Fruit fly (Drosophila melanogaster) whole organism, embryonic: ENCODE data around the gene Ccdc58.

Experiments
- CG10267 ChIP-seq: fragments of 200-800 bp; sonication (Bioruptor generic); optimal IDR thresholded peaks from 2 replicates; lab custom pipeline; 2018; ENCODE audit warnings: missing biosample characterization, mild to moderate bottlenecking, missing genetic modification characterization, moderate library complexity
- CG11247 ChIP-seq: fragments of 200-800 bp; sonication (Bioruptor generic); IDR thresholded peaks from 2 replicates; pipeline ENCODE4 v1.3.6; 2022; ENCODE audit warnings: missing biosample characterization, missing genetic modification characterization
- CG14860 ChIP-seq: fragments of 200-800 bp; sonication (Bioruptor generic); IDR thresholded peaks from 3 replicates; pipeline ENCODE4 v1.3.6; 2022; ENCODE audit warnings: missing biosample characterization, missing genetic modification characterization; ENCODE audit not compliant: partially characterized antibody
- CG15601 ChIP-seq: fragments of 200-800 bp; sonication (Bioruptor generic); optimal IDR thresholded peaks from 3 replicates; lab custom pipeline; 2019; ENCODE audit warnings: missing biosample characterization, mild to moderate bottlenecking, missing genetic modification characterization, moderate library complexity
- CG18599 ChIP-seq: fragments of 200-800 bp; sonication (Bioruptor generic); optimal IDR thresholded peaks from 3 replicates; lab custom pipeline; 2017; ENCODE audit warnings: missing biosample characterization, missing genetic modification characterization, mild to moderate bottlenecking, moderate library complexity, missing genetic modification reagents
- CG30431 ChIP-seq: fragments of 200-800 bp; sonication (Bioruptor generic); optimal IDR thresholded peaks from 2 replicates; lab custom pipeline; 2017; ENCODE audit warnings: missing biosample characterization, missing genetic modification characterization
- CG31388 ChIP-seq: fragments of 200-800 bp; sonication (Bioruptor generic); optimal IDR thresholded peaks from 2 replicates; lab custom pipeline; 2016; ENCODE audit warnings: missing biosample characterization, missing genetic modification characterization
- CG3838 ChIP-seq: fragments of 200-800 bp; sonication (Bioruptor generic); optimal IDR thresholded peaks from 3 replicates; lab custom pipeline; 2016; ENCODE audit warnings: missing biosample characterization, missing genetic modification characterization
- CG4360 ChIP-seq: fragments of 200-800 bp; sonication (Bioruptor generic); IDR thresholded peaks from 2 replicates; pipeline ENCODE4 v1.3.6; 2022; ENCODE audit warnings: missing biosample characterization, missing genetic modification characterization
- CG4730 ChIP-seq: fragments of 200-800 bp; sonication (Bioruptor generic); IDR thresholded peaks from 2 replicates; pipeline ENCODE4 v1.3.6; 2022; ENCODE audit warnings: missing biosample characterization, missing genetic modification characterization
- CG4854 ChIP-seq: fragments of 200-800 bp; sonication (Bioruptor generic); optimal IDR thresholded peaks from 2 replicates; lab custom pipeline; 2016; ENCODE audit warnings: missing biosample characterization, missing genetic modification characterization, inconsistent platforms
- CG6791 ChIP-seq: fragments of 200-800 bp; sonication (Bioruptor generic); IDR thresholded peaks from 3 replicates; pipeline ENCODE4 v1.3.6; 2022; ENCODE audit warnings: missing biosample characterization, missing genetic modification characterization; ENCODE audit not compliant: partially characterized antibody
- CG8290 ChIP-seq, 3 experiments: fragments of 200-800 bp; sonication (Bioruptor generic); optimal IDR thresholded peaks; 2 replicates each; lab custom pipeline; 2016 to 2019; ENCODE audit warnings: missing biosample characterization in 3 of 3, missing genetic modification characterization in 3 of 3, mild to moderate bottlenecking in 2 of 3, moderate library complexity in 1 of 3
- CG9876 ChIP-seq: fragments of 200-800 bp; sonication (Bioruptor generic); optimal IDR thresholded peaks from 2 replicates; lab custom pipeline; 2016; ENCODE audit warnings: missing biosample characterization, missing genetic modification characterization
- CHES-1-like ChIP-seq: fragments of 200-800 bp; sonication (Bioruptor generic); optimal IDR thresholded peaks from 2 replicates; lab custom pipeline; 2016; ENCODE audit warnings: missing biosample characterization, missing genetic modification characterization
- CTCF ChIP-seq: fragments of 200-800 bp; sonication (Bioruptor generic); optimal IDR thresholded peaks from 2 replicates; lab custom pipeline; 2017; ENCODE audit warnings: missing biosample characterization, mild to moderate bottlenecking, missing genetic modification characterization, moderate library complexity
- Dek ChIP-seq: fragments of 200-800 bp; sonication (Bioruptor generic); optimal IDR thresholded peaks from 3 replicates; lab custom pipeline; 2019; ENCODE audit warnings: missing biosample characterization, mild to moderate bottlenecking, missing genetic modification characterization, moderate library complexity
- Ets97D ChIP-seq: fragments of 200-800 bp; sonication (Bioruptor generic); optimal IDR thresholded peaks from 3 replicates; lab custom pipeline; 2016; ENCODE audit warnings: missing biosample characterization, missing genetic modification characterization
- HLH3B ChIP-seq: fragments of 200-800 bp; sonication (Bioruptor generic); IDR thresholded peaks from 2 replicates; pipeline ENCODE4 v1.3.6; 2022; ENCODE audit warnings: missing biosample characterization, missing genetic modification characterization
- HLH4C ChIP-seq: fragments of 200-800 bp; sonication (Bioruptor generic); IDR thresholded peaks from 3 replicates; pipeline ENCODE4 v1.3.6; 2022; ENCODE audit warnings: missing biosample characterization, missing genetic modification characterization; ENCODE audit not compliant: partially characterized antibody
- HmgZ ChIP-seq: fragments of 200-800 bp; sonication (Bioruptor generic); optimal IDR thresholded peaks from 2 replicates; lab custom pipeline; 2018; ENCODE audit warnings: missing biosample characterization, mild to moderate bottlenecking, missing genetic modification characterization
- Lhr ChIP-seq: fragments of 200-800 bp; sonication (Bioruptor generic); optimal IDR thresholded peaks from 3 replicates; lab custom pipeline; 2017; ENCODE audit warnings: mild to moderate bottlenecking, missing biosample characterization, missing genetic modification reagents, missing genetic modification characterization
- Myb ChIP-seq: fragments of 200-800 bp; sonication (Bioruptor generic); optimal IDR thresholded peaks from 2 replicates; lab custom pipeline; 2016; ENCODE audit warnings: missing biosample characterization, missing genetic modification characterization
- Nf-YC ChIP-seq: fragments of 200-800 bp; optimal IDR thresholded peaks from 3 replicates; lab custom pipeline; 2019; ENCODE audit warnings: missing biosample characterization, mild to moderate bottlenecking, missing genetic modification characterization, moderate library complexity
- NfI ChIP-seq: fragments of 200-800 bp; sonication (Bioruptor generic); optimal IDR thresholded peaks from 3 replicates; lab custom pipeline; 2018; ENCODE audit warnings: missing biosample characterization, mild to moderate bottlenecking, missing genetic modification characterization, moderate library complexity
- Usf ChIP-seq: fragments of 200-800 bp; sonication (Bioruptor generic); optimal IDR thresholded peaks from 2 replicates; lab custom pipeline; 2017; ENCODE audit warnings: missing genotype, missing biosample characterization, missing genetic modification characterization
- Xbp1 ChIP-seq: fragments of 200-800 bp; sonication (Bioruptor generic); optimal IDR thresholded peaks from 3 replicates; lab custom pipeline; 2016; ENCODE audit warnings: missing biosample characterization, mild to moderate bottlenecking, missing genetic modification characterization
- YL-1 ChIP-seq: fragments of 200-800 bp; sonication (Bioruptor generic); optimal IDR thresholded peaks from 3 replicates; lab custom pipeline; 2017; ENCODE audit warnings: missing biosample characterization, mild to moderate bottlenecking, missing genetic modification characterization
- cad ChIP-seq: fragments of >200 bp; optimal IDR thresholded peaks from 2 replicates; lab custom pipeline; 2017; ENCODE audit warnings: missing biosample characterization, missing genetic modification characterization
- caup ChIP-seq: fragments of 200-800 bp; sonication (Bioruptor generic); optimal IDR thresholded peaks from 3 replicates; lab custom pipeline; 2017; ENCODE audit warnings: missing biosample characterization, mild to moderate bottlenecking, missing genetic modification characterization, moderate library complexity; ENCODE audit not compliant: severe bottlenecking
- chm ChIP-seq: fragments of 200-800 bp; sonication (Bioruptor generic); IDR thresholded peaks from 2 replicates; pipeline ENCODE4 v1.3.6; 2022; ENCODE audit warnings: missing biosample characterization, missing genetic modification characterization
- crol ChIP-seq: fragments of 200-800 bp; sonication (Bioruptor generic); IDR thresholded peaks from 2 replicates; pipeline ENCODE4 v1.3.6; 2022; ENCODE audit warnings: missing biosample characterization, missing genetic modification characterization
- dm ChIP-seq: fragments of 200-800 bp; sonication (Bioruptor generic); optimal IDR thresholded peaks from 3 replicates; lab custom pipeline; 2016; ENCODE audit warnings: missing biosample characterization, missing genetic modification characterization
- dmrt11E ChIP-seq: fragments of 200-800 bp; sonication (Bioruptor generic); optimal IDR thresholded peaks from 3 replicates; lab custom pipeline; 2018; ENCODE audit warnings: missing biosample characterization, mild to moderate bottlenecking, missing genetic modification characterization, moderate library complexity
- dmrt99B ChIP-seq: fragments of 200-800 bp; sonication (Bioruptor generic); optimal IDR thresholded peaks from 2 replicates; lab custom pipeline; 2018; ENCODE audit warnings: missing biosample characterization, mild to moderate bottlenecking, missing genetic modification characterization, moderate library complexity
- ewg ChIP-seq: fragments of 200-800 bp; sonication (Bioruptor generic); optimal IDR thresholded peaks from 3 replicates; lab custom pipeline; 2017; ENCODE audit warnings: mild to moderate bottlenecking, missing biosample characterization, missing genetic modification reagents, missing genetic modification characterization
- fd64A ChIP-seq: fragments of 200-800 bp; sonication (Bioruptor generic); optimal IDR thresholded peaks from 3 replicates; lab custom pipeline; 2018; ENCODE audit warnings: missing biosample characterization, mild to moderate bottlenecking, missing genetic modification characterization
- gcm ChIP-seq: fragments of 200-800 bp; sonication (Bioruptor generic); optimal IDR thresholded peaks from 2 replicates; lab custom pipeline; 2019; ENCODE audit warnings: missing biosample characterization, mild to moderate bottlenecking, missing genetic modification characterization, moderate library complexity
- hkb ChIP-seq, 2 experiments: fragments of 200-800 bp in 1 of 2; fragments of >200 bp in 1 of 2; sonication (Bioruptor generic) in 1 of 2; IDR thresholded peaks in 1 of 2; optimal IDR thresholded peaks in 1 of 2; 2 replicates each; pipeline versions ENCODE4 v1.3.6 to Lab custom; 2017 to 2022; ENCODE audit warnings: missing biosample characterization in 1 of 2, missing genetic modification characterization in 1 of 2
- luna ChIP-seq: fragments of 200-800 bp; sonication (Bioruptor generic); optimal IDR thresholded peaks from 2 replicates; lab custom pipeline; 2016; ENCODE audit warnings: missing biosample characterization, missing genetic modification characterization
- nerfin-1 ChIP-seq: fragments of 200-800 bp; sonication (Bioruptor generic); optimal IDR thresholded peaks from 3 replicates; lab custom pipeline; 2019; ENCODE audit warnings: missing biosample characterization, mild to moderate bottlenecking, missing genetic modification characterization, moderate library complexity
- nom ChIP-seq: fragments of 200-800 bp; sonication (Bioruptor generic); optimal IDR thresholded peaks from 2 replicates; lab custom pipeline; 2017; ENCODE audit warnings: missing biosample characterization, missing genetic modification characterization, mild to moderate bottlenecking, moderate library complexity, missing genetic modification reagents
- pzg ChIP-seq: fragments of 200-800 bp; sonication (Bioruptor generic); optimal IDR thresholded peaks from 3 replicates; lab custom pipeline; 2018; ENCODE audit warnings: missing biosample characterization, mild to moderate bottlenecking, missing genetic modification characterization, moderate library complexity
- sisA ChIP-seq: fragments of 200-800 bp; sonication (Bioruptor generic); IDR thresholded peaks from 2 replicates; pipeline ENCODE4 v1.3.6; 2022; ENCODE audit warnings: missing biosample characterization, missing genetic modification characterization
- tap ChIP-seq: fragments of 200-800 bp; optimal IDR thresholded peaks from 3 replicates; lab custom pipeline; 2019; ENCODE audit warnings: missing biosample characterization, mild to moderate bottlenecking, missing genetic modification characterization, moderate library complexity
- tin ChIP-seq: fragments of 200-800 bp; sonication (Bioruptor generic); optimal IDR thresholded peaks from 3 replicates; lab custom pipeline; 2016; ENCODE audit warnings: missing biosample characterization, missing genetic modification characterization
- z ChIP-seq: fragments of 200-800 bp; sonication (Bioruptor generic); IDR thresholded peaks from 3 replicates; pipeline ENCODE4 v1.3.6; 2022; ENCODE audit warnings: missing biosample characterization, missing genetic modification characterization
- zfh2 ChIP-seq: fragments of 200-800 bp; sonication (Bioruptor generic); optimal IDR thresholded peaks from 2 replicates; lab custom pipeline; 2016; ENCODE audit warnings: missing biosample characterization, missing genetic modification characterization

Ccdc58 gene

DNA sequence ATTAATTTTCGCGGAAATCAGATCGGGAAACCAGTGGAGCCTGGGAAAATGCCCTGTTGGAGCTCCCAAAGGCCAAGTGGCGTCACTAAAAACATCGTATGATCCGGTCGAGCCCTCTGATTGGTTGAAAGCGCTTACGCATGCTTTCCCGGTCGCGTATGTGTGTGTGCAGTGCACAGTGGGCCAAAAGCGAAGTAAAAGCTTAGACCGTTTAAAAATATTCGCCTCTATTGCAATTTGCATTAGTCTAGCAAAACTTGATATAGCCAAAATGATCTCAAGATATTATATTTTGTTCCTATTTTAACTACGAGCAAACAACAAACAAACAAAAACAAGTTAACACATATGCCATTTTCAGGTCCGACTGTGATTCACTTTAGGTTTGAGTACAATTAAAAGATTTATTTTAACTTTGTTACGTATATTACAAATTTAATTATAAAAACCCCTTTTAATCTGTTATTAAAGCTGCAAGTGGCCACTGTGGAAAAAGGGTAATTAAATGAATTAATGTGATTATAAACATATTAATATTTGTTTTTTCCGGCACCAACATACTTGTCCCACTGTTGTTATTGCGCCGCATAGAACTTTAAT, 10.7 kb upstream of the Ccdc58 start (continued):
- TF ChIP-seq HLH3B (GFP tag; lab: Robert Waterston, UW) (peak; percentile 63), tap (peak; percentile 71), HLH4C (peak; percentile 42; the same call in 1 of the 3 replicates), dmrt11E (tag; lab: Kevin White, UChicago) (peak; percentile 66), CG8290 (GFP tag; optimal IDR thresholded peaks at IDR 0.05; lab: Kevin White, UChicago) (peak; percentile 36), CG8290 (tag; optimal IDR thresholded peaks at IDR 0.05; lab: Kevin White, UChicago) (peak; percentile 34 to 88), ewg (GFP tag; lab: Kevin White, UChicago) (peak; percentile 79), Lhr (peak; percentile 57), CG4730 (GFP tag; lab: Robert Waterston, UW) (0 out of 2 replicates have a peak, but pooled peaks have one; percentile 38), CG10267 (peak; percentile 77), nom (peak; percentile 78), CG9876 (peak; percentile 12), CG18599 (GFP tag; lab: Kevin White, UChicago) (peak; percentile 91), Ets97D (GFP tag; lab: Kevin White, UChicago) (peak; percentile 44), fd64A (peak; percentile 55), CG3838 (GFP tag; lab: Kevin White, UChicago) (peak; percentile 51), NfI (peak; percentile 87), CHES-1-like (GFP tag; lab: Kevin White, UChicago) (peak; percentile 66), z (GFP tag; lab: Robert Waterston, UW) (0 out of 3 replicates have a peak, but pooled peaks have one; percentile 19), Usf (GFP tag; lab: Kevin White, UChicago) (peak; percentile 75), Myb (peak; percentile 41), CG30431 (GFP tag; lab: Kevin White, UChicago) (peak; percentile 52), Xbp1 (GFP tag; lab: Kevin White, UChicago) (peak; percentile 82), Dek (tag; lab: Kevin White, UChicago) (peak; percentile 77), cad (no peak), dmrt99B (peak; percentile 91), CG4360 (GFP tag; lab: Robert Waterston, UW) (no peak), CG6791 (GFP tag; lab: Robert Waterston, UW) (no peak; the same call in 2 of the 3 replicates), hkb (optimal IDR thresholded peaks at IDR 0.05; lab: Kevin White, UChicago) (no peak), hkb (GFP tag; IDR thresholded peaks at IDR 0.05; lab: Robert Waterston, UW) (peak; percentile 68), HmgZ (tag; lab: Kevin White, UChicago) (peak; percentile 74), sisA (GFP tag; lab: Robert Waterston, UW) (peak; percentile 68), crol (GFP tag; lab: Robert Waterston, UW) (no peak), luna (GFP tag; lab: Kevin White, UChicago) (no peak), caup (GFP tag; lab: Kevin White, UChicago) (peak; percentile 91), Nf-YC (tag; lab: Kevin White, UChicago) (peak; percentile 99), CG11247 (GFP tag; lab: Robert Waterston, UW) (peak; percentile 57), zfh2 (GFP tag; lab: Kevin White, UChicago) (peak; percentile 76), CG14860 (GFP tag; lab: Robert Waterston, UW) (peak; percentile 44; the same call in 1 of the 3 replicates), CTCF (GFP tag; lab: Kevin White, UChicago) (no peak), CG4854 (peak; percentile 81), pzg (GFP tag; lab: Kevin White, UChicago) (no peak), dm (GFP tag; lab: Kevin White, UChicago) (peak; percentile 57), gcm (GFP tag; lab: Kevin White, UChicago) (peak; percentile 74), chm (GFP tag; lab: Robert Waterston, UW) (peak; percentile 51; the same call in 1 of the 2 replicates), nerfin-1 (peak; percentile 84), CG31388 (GFP tag; lab: Kevin White, UChicago) (no peak), CG15601 (tag; lab: Kevin White, UChicago) (peak; percentile 72), YL-1 (GFP tag; lab: Kevin White, UChicago) (peak; percentile 68), tin (peak; percentile 84)
